Fruit fly (Drosophila melanogaster): ENCODE data around the gene Ctr9.

DNA sequence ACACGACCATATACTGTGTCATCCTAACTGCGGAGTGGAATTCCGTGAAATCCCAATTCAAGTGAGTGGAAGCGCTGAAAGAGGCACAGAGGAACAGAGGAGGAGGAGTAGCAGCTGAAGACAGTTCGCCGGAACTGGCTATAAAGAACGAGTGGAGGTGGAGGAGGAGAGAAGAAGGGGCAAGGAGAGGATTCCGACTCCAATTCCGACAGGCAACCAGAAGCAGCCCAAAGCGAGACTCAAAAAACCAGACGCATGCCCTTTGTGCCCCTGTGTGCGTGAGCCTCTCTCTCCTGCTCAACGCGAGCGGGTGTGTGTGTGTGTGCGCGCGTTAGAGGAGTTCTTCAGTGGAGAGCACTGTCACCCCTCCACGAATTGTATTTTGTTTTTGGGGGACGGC lies 42.4 kb downstream of the Ctr9 start:
- TF ChIP-seq CTCF (optimal IDR thresholded peaks at IDR 0.05), result no peak
- TF ChIP-seq CG8478 (optimal IDR thresholded peaks at IDR 0.05), result no peak
